Fruit fly (Drosophila melanogaster) whole organism, wandering third instar larva: ENCODE measurements around the gene CG31974.

Experiments used
- CG32264 ChIP-seq: fragments of 200-800 bp; sonication (Bioruptor generic); optimal IDR thresholded peaks from 2 replicates; lab custom pipeline; 2016; ENCODE audit warnings: missing biosample characterization, missing genetic modification characterization
- CrebA ChIP-seq: fragments of 200-800 bp; sonication (Bioruptor generic); optimal IDR thresholded peaks from 2 replicates; lab custom pipeline; 2016; ENCODE audit warnings: missing biosample characterization, mild to moderate bottlenecking, missing genetic modification characterization, borderline replicate concordance
- Dif ChIP-seq: fragments of 200-275, 200-300 bp; sonication (Bioruptor generic); optimal IDR thresholded peaks from 2 replicates; lab custom pipeline; 2018; ENCODE audit warnings: missing biosample characterization, missing genetic modification characterization; ENCODE audit not compliant: partially characterized antibody
- HLH106 ChIP-seq: fragments of 200-800 bp; optimal IDR thresholded peaks from 3 replicates; lab custom pipeline; 2019; ENCODE audit warnings: missing biosample characterization, mild to moderate bottlenecking, missing genetic modification characterization, moderate library complexity
- Hnf4 ChIP-seq: fragments of 200-800 bp; sonication (Bioruptor generic); optimal IDR thresholded peaks from 2 replicates; lab custom pipeline; 2016; ENCODE audit warnings: missing biosample characterization, mild to moderate bottlenecking, missing genetic modification characterization
- Hr78 ChIP-seq: fragments of >200 bp; optimal IDR thresholded peaks from 2 replicates; lab custom pipeline; 2017; ENCODE audit warnings: missing biosample characterization, missing genetic modification characterization
- Hr83 ChIP-seq: fragments of 200-300 bp; sonication (Bioruptor generic); optimal IDR thresholded peaks from 2 replicates; lab custom pipeline; 2016; ENCODE audit warnings: missing biosample characterization, mild to moderate bottlenecking, missing genetic modification characterization, moderate library complexity; ENCODE audit not compliant: poor library complexity, severe bottlenecking
- Jra ChIP-seq: sonication (Bioruptor generic); optimal IDR thresholded peaks from 2 replicates; lab custom pipeline; 2016; ENCODE audit warnings: missing biosample characterization, missing genetic modification characterization
- OdsH ChIP-seq: fragments of 200-800 bp; sonication (Bioruptor generic); optimal IDR thresholded peaks from 2 replicates; lab custom pipeline; 2016; ENCODE audit warnings: missing biosample characterization, mild to moderate bottlenecking, missing genetic modification characterization
- Rel ChIP-seq, 2 experiments: fragments of 200-800 bp; sonication (Bioruptor generic) in 1 of 2; optimal IDR thresholded peaks; 2 replicates in 1 of 2; 3 replicates in 1 of 2; lab custom pipeline; 2016 to 2019; ENCODE audit warnings: mild to moderate bottlenecking in 2 of 2, missing biosample characterization in 2 of 2, missing genetic modification characterization in 2 of 2, moderate library complexity in 1 of 2
- Sp1 ChIP-seq: fragments of 200-800 bp; sonication (Bioruptor generic); optimal IDR thresholded peaks from 3 replicates; lab custom pipeline; 2019; ENCODE audit warnings: missing biosample characterization, mild to moderate bottlenecking, missing genetic modification characterization, moderate library complexity
- Vsx2 ChIP-seq: fragments of 200-300, 225-300 bp; sonication (Bioruptor generic); optimal IDR thresholded peaks from 2 replicates; lab custom pipeline; 2018; ENCODE audit warnings: missing biosample characterization, missing genetic modification characterization; ENCODE audit not compliant: partially characterized antibody
- br ChIP-seq: fragments of 200-800 bp; sonication (Bioruptor generic); optimal IDR thresholded peaks from 2 replicates; lab custom pipeline; 2016; ENCODE audit warnings: missing biosample characterization, missing genetic modification characterization
- brk ChIP-seq: fragments of 200-800 bp; sonication (Bioruptor generic); optimal IDR thresholded peaks from 2 replicates; lab custom pipeline; 2016; ENCODE audit warnings: missing biosample characterization, mild to moderate bottlenecking, missing genetic modification characterization
- dl ChIP-seq, 2 experiments: fragments of 175-275, 200-275 bp in 1 of 2; fragments of 200-275 bp in 1 of 2; sonication (Bioruptor generic); optimal IDR thresholded peaks; lab custom pipeline; 2018; ENCODE audit warnings: mild to moderate bottlenecking in 2 of 2, missing biosample characterization in 2 of 2, missing genetic modification characterization in 2 of 2, moderate library complexity in 2 of 2; ENCODE audit not compliant: partially characterized antibody in 2 of 2, insufficient read depth in 1 of 2
- dmrt93B ChIP-seq: fragments of 200-800 bp; sonication (Bioruptor generic); optimal IDR thresholded peaks from 2 replicates; lab custom pipeline; 2018; ENCODE audit warnings: missing biosample characterization, mild to moderate bottlenecking, missing genetic modification characterization
- ey ChIP-seq: fragments of 200-800 bp; sonication (Bioruptor generic); optimal IDR thresholded peaks from 2 replicates; lab custom pipeline; 2016; ENCODE audit warnings: missing biosample characterization, missing genetic modification characterization
- foxo ChIP-seq, 2 experiments: fragments of 200-800 bp; sonication (Bioruptor generic); optimal IDR thresholded peaks; 2 replicates in 1 of 2; 3 replicates in 1 of 2; lab custom pipeline; 2016 to 2017; ENCODE audit warnings: missing biosample characterization in 2 of 2, missing genetic modification characterization in 2 of 2
- fru ChIP-seq: fragments of 200-800 bp; sonication (Bioruptor generic); optimal IDR thresholded peaks from 3 replicates; lab custom pipeline; 2016; ENCODE audit warnings: missing biosample characterization, mild to moderate bottlenecking, missing genetic modification characterization
- h ChIP-seq: fragments of 200-800 bp; sonication (Bioruptor generic); optimal IDR thresholded peaks from 3 replicates; lab custom pipeline; 2016; ENCODE audit warnings: missing biosample characterization, mild to moderate bottlenecking, missing genetic modification characterization
- jim ChIP-seq: fragments of 175-275, 200-325 bp; sonication (Bioruptor generic); optimal IDR thresholded peaks from 2 replicates; lab custom pipeline; 2016; ENCODE audit warnings: missing biosample characterization, mild to moderate bottlenecking, missing genetic modification characterization
- pan ChIP-seq: fragments of >200 bp; optimal IDR thresholded peaks from 2 replicates; lab custom pipeline; 2017
- psq ChIP-seq: fragments of 200-800 bp; sonication (Bioruptor generic); optimal IDR thresholded peaks from 3 replicates; lab custom pipeline; 2017; ENCODE audit warnings: missing biosample characterization, mild to moderate bottlenecking, missing genetic modification characterization, moderate library complexity
- rgr ChIP-seq: fragments of 200-800 bp; sonication (Bioruptor generic); optimal IDR thresholded peaks from 3 replicates; lab custom pipeline; 2016; ENCODE audit warnings: missing biosample characterization, mild to moderate bottlenecking, missing genetic modification characterization
- sage ChIP-seq: fragments of 200-800 bp; sonication (Bioruptor generic); optimal IDR thresholded peaks from 2 replicates; lab custom pipeline; 2016; ENCODE audit warnings: missing biosample characterization, mild to moderate bottlenecking, missing genetic modification characterization
- sv ChIP-seq: fragments of 200-800 bp; sonication (Bioruptor generic); optimal IDR thresholded peaks from 3 replicates; lab custom pipeline; 2016; ENCODE audit warnings: missing biosample characterization, missing genetic modification characterization
- tai ChIP-seq: sonication (Bioruptor generic); optimal IDR thresholded peaks from 2 replicates; lab custom pipeline; 2016; ENCODE audit warnings: missing biosample characterization, missing genetic modification characterization
- usp ChIP-seq: fragments of >200 bp; optimal IDR thresholded peaks from 2 replicates; lab custom pipeline; 2017; ENCODE audit warnings: missing biosample characterization, missing genetic modification characterization
- woc ChIP-seq: sonication (Bioruptor generic); optimal IDR thresholded peaks from 2 replicates; lab custom pipeline; 2016; ENCODE audit warnings: missing biosample characterization, mild to moderate bottlenecking, missing genetic modification characterization

Gene CG31974

DNA sequence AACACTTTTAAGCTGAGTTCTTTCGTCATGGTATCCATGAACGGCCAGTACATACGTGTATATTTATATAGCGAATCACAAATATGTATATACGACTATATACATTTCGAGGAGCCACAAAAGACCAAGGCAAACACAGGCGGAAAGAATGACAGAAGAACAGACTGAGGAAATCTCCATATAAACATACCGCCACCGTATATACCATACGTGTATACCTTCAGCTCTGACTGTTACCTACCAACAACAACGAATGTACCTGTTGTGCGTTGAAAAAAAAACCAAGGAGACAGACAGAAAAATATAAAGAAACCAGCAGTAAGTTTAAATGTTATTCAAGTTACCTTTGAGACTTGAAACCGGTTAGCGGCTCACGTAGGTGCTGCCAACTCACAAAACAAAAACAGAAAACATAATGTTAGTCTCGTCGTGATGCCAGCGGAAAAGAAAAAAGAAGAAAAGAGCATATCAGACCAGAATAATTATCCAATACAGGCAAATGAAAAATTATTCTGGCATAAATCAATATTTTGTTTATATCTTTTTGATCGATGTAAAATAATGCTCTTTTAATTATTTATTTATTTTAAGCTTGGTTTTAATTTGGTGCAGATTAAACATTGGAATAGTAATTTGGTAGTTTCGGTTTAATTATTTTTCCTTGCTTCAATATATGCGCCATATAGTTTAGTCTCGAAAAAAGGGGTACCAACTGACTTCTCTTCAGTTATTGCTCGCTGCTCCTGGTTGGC lies 28.8 kb upstream of the CG31974 start:
- TF ChIP-seq dmrt93B (no peak), foxo (GFP tag; optimal IDR thresholded peaks at IDR 0.05; lab: Kevin White, UChicago) (peak in 1 of 2 experiments; percentile 38), dl (GFP tag; optimal IDR thresholded peaks at IDR 0.05; lab: Kevin White, UChicago; ENCODE audit: insufficient read depth in 1 of 2, partially characterized antibody in 2 of 2) (peak in 1 of 2 experiments; percentile 10), sage (GFP tag; lab: Kevin White, UChicago) (peak; percentile 22), ey (peak; percentile 22), Hnf4 (GFP tag; lab: Kevin White, UChicago) (peak; percentile 49), jim (GFP tag; lab: Kevin White, UChicago) (peak; percentile 3), Hr78 (GFP tag; lab: Kevin White, UChicago) (no peak), rgr (GFP tag; lab: Kevin White, UChicago) (peak; percentile 11), fru (GFP tag; lab: Kevin White, UChicago) (peak; percentile 56), HLH106 (tag; lab: Kevin White, UChicago) (no peak), h (peak; percentile 41), OdsH (GFP tag; lab: Kevin White, UChicago) (peak; percentile 50), sv (no peak), Jra (GFP tag; lab: Kevin White, UChicago) (peak; percentile 6), CG32264 (GFP tag; lab: Kevin White, UChicago) (peak; percentile 3), pan (lab: Kevin White, UChicago) (peak; percentile 1), br (peak; percentile 6), usp (GFP tag; lab: Kevin White, UChicago) (no peak), brk (GFP tag; lab: Kevin White, UChicago) (peak; percentile 74), Sp1 (GFP tag; lab: Kevin White, UChicago) (peak; percentile 31), Hr83 (GFP tag; lab: Kevin White, UChicago) (peak; percentile 73), tai (GFP tag; lab: Kevin White, UChicago) (peak; percentile 48), psq (GFP tag; lab: Kevin White, UChicago) (peak; percentile 50), Dif (peak; percentile 18), Vsx2 (GFP tag; lab: Kevin White, UChicago) (no peak), woc (GFP tag; lab: Kevin White, UChicago) (peak; percentile 43)

DNA sequence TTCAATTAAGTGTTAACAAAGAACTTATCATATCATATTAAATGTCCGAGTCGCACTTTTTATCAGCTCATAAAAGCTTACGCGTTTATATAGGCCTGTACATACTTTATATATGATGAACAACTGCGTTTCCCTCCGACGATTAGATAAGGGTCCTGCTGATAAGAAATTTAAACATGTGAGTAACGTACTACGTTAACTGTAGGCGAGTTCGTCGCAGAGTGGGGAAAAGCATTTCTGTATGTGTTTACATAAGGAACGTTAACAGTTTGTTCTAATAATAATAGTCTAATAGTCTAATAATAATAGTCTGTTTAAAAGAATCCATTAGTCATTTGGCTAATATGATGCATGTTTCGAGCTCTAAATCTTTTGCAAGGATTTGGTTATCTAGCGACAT lies 27.5 kb upstream of the CG31974 start:
- TF ChIP-seq tai (GFP tag; lab: Kevin White, UChicago) (peak; percentile 41), sage (GFP tag; lab: Kevin White, UChicago) (peak; percentile 0), CrebA (GFP tag; lab: Kevin White, UChicago) (peak; percentile 56), rgr (GFP tag; lab: Kevin White, UChicago) (no peak), Rel (GFP tag; optimal IDR thresholded peaks at IDR 0.05; lab: Kevin White, UChicago) (peak; percentile 4), Rel (tag; optimal IDR thresholded peaks at IDR 0.05; lab: Kevin White, UChicago) (peak; percentile 6)

DNA sequence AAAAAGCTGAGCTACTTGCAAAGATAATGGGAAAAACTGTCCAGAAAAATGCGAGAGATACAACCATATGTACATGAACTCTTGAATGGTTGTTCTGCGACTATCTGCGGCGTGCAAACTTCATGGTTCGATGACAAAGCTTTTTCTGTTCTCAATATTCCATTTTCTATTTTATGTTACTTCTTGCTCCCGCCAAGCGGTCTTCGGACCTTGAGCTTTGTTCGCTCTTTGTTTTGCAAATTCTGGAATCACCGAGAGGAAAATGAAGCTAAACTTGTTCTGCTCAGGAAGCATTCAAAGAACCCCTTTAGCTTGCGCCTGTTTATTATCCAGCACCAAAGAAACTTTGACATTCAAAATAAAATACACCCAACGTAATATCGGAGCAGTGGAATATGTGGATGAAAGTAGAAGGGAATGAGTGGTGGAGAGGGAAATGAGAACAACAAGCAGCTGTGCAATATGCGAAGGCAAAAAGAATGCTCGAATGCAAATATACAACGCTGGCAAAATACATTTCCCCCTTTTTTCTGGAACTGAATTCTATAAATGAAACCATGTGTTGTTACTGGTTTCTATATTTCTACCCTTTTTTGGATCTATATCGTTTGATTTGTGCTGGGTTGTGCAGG lies 25.5 kb upstream of the CG31974 start:
- TF ChIP-seq Dif (no peak), Hnf4 (GFP tag; lab: Kevin White, UChicago) (peak; percentile 11), sage (GFP tag; lab: Kevin White, UChicago) (peak; percentile 13), pan (lab: Kevin White, UChicago) (no peak), Hr83 (GFP tag; lab: Kevin White, UChicago) (peak; percentile 57), ey (no peak), brk (GFP tag; lab: Kevin White, UChicago) (peak; percentile 40)
